Fruit fly (Drosophila melanogaster) whole organism, embryonic: Measurements from ENCODE around the gene Acp29AB.

Experiments
- Antp ChIP-seq: fragments of 200-800 bp; sonication (Bioruptor generic); optimal IDR thresholded peaks from 3 replicates; lab custom pipeline; 2016; ENCODE audit warnings: missing biosample characterization, missing genetic modification characterization
- CG1024 ChIP-seq: fragments of 200-800 bp; sonication (Bioruptor generic); IDR thresholded peaks from 2 replicates; pipeline ENCODE4 v1.3.6; 2022; ENCODE audit warnings: missing biosample characterization, missing genetic modification characterization
- CG11456 ChIP-seq: fragments of 200-800 bp; sonication (Bioruptor generic); IDR thresholded peaks from 3 replicates; pipeline ENCODE4 v1.3.6; 2022; ENCODE audit warnings: missing biosample characterization, missing genetic modification characterization
- CG11504 ChIP-seq: fragments of 200-800 bp; sonication (Bioruptor generic); optimal IDR thresholded peaks from 3 replicates; lab custom pipeline; 2019; ENCODE audit warnings: missing biosample characterization, mild to moderate bottlenecking, missing genetic modification characterization, moderate library complexity
- CG11695 ChIP-seq: fragments of 200-800 bp; sonication (Bioruptor generic); IDR thresholded peaks from 3 replicates; pipeline ENCODE4 v1.3.6; 2022; ENCODE audit warnings: missing biosample characterization, missing genetic modification characterization
- CG12071 ChIP-seq: fragments of 200-800 bp; sonication (Bioruptor generic); optimal IDR thresholded peaks from 3 replicates; lab custom pipeline; 2018; ENCODE audit warnings: missing biosample characterization, mild to moderate bottlenecking, missing genetic modification characterization
- CG1233 ChIP-seq: fragments of 200-800 bp; sonication (Bioruptor generic); optimal IDR thresholded peaks from 4 replicates; lab custom pipeline; 2018; ENCODE audit warnings: missing biosample characterization, mild to moderate bottlenecking, missing genetic modification characterization
- CG12391 ChIP-seq: fragments of 200-800 bp; sonication (Bioruptor generic); optimal IDR thresholded peaks from 3 replicates; lab custom pipeline; 2018; ENCODE audit warnings: missing biosample characterization, mild to moderate bottlenecking, missing genetic modification characterization, moderate library complexity
- CG13296 ChIP-seq: fragments of 200-800 bp; sonication (Bioruptor generic); optimal IDR thresholded peaks from 3 replicates; lab custom pipeline; 2018; ENCODE audit warnings: missing biosample characterization, mild to moderate bottlenecking, missing genetic modification characterization
- CG14050 ChIP-seq: fragments of 200-800 bp; sonication (Bioruptor generic); IDR thresholded peaks from 3 replicates; pipeline ENCODE4 v1.3.6; 2022; ENCODE audit warnings: missing biosample characterization, missing genetic modification characterization
- CG1529 ChIP-seq: fragments of 200-800 bp; sonication (Bioruptor generic); optimal IDR thresholded peaks from 3 replicates; lab custom pipeline; 2018; ENCODE audit warnings: missing biosample characterization, missing genetic modification characterization
- CG15514 ChIP-seq: fragments of 200-800 bp; sonication (Bioruptor generic); optimal IDR thresholded peaks from 3 replicates; lab custom pipeline; 2017; ENCODE audit warnings: missing biosample characterization, missing genetic modification characterization, mild to moderate bottlenecking, moderate library complexity, missing genetic modification reagents
- CG17359 ChIP-seq: fragments of 200-800 bp; sonication (Bioruptor generic); optimal IDR thresholded peaks from 3 replicates; lab custom pipeline; 2018; ENCODE audit warnings: missing biosample characterization, mild to moderate bottlenecking, missing genetic modification characterization, moderate library complexity
- CG17568 ChIP-seq: fragments of 200-800 bp; sonication (Bioruptor generic); optimal IDR thresholded peaks from 2 replicates; lab custom pipeline; 2018; ENCODE audit warnings: missing biosample characterization, mild to moderate bottlenecking, missing genetic modification characterization, moderate library complexity
- CG18619 ChIP-seq: fragments of 200-800 bp; sonication (Bioruptor generic); optimal IDR thresholded peaks from 3 replicates; lab custom pipeline; 2017; ENCODE audit warnings: missing biosample characterization, mild to moderate bottlenecking, missing genetic modification characterization
- CG30020 ChIP-seq: fragments of 200-800 bp; optimal IDR thresholded peaks from 2 replicates; lab custom pipeline; 2019; ENCODE audit warnings: missing biosample characterization, mild to moderate bottlenecking, missing genetic modification characterization, moderate library complexity
- CG31224 ChIP-seq: fragments of 200-800 bp; sonication (Bioruptor generic); IDR thresholded peaks from 2 replicates; pipeline ENCODE4 v1.3.6; 2022; ENCODE audit warnings: missing biosample characterization, missing genetic modification characterization
- CG6765 ChIP-seq: fragments of 200-800 bp; sonication (Bioruptor generic); optimal IDR thresholded peaks from 3 replicates; lab custom pipeline; 2017; ENCODE audit warnings: missing biosample characterization, mild to moderate bottlenecking, missing genetic modification characterization
- CG8089 ChIP-seq: fragments of 200-800 bp; sonication (Bioruptor generic); optimal IDR thresholded peaks from 3 replicates; lab custom pipeline; 2016; ENCODE audit warnings: missing biosample characterization, missing genetic modification characterization
- CG9797 ChIP-seq: fragments of 200-800 bp; sonication (Bioruptor generic); optimal IDR thresholded peaks from 3 replicates; lab custom pipeline; 2018; ENCODE audit warnings: missing biosample characterization, mild to moderate bottlenecking, missing genetic modification characterization
- Chrac-16 ChIP-seq: fragments of 200-800 bp; sonication (Bioruptor generic); optimal IDR thresholded peaks from 3 replicates; lab custom pipeline; 2016; ENCODE audit warnings: missing biosample characterization, missing genetic modification characterization
- D ChIP-seq, 2 experiments: fragments of 200-800 bp in 1 of 2; fragments of >200 bp in 1 of 2; sonication (Bioruptor generic) in 1 of 2; optimal IDR thresholded peaks; 2 replicates in 1 of 2; 3 replicates in 1 of 2; lab custom pipeline; 2017; ENCODE audit warnings: mild to moderate bottlenecking in 1 of 2, missing biosample characterization in 1 of 2, missing genetic modification characterization in 1 of 2, missing genetic modification reagents in 1 of 2
- Dll ChIP-seq: fragments of 200-800 bp; sonication (Bioruptor generic); IDR thresholded peaks from 4 replicates; pipeline ENCODE4 v1.3.6; 2022; ENCODE audit warnings: missing biosample characterization, missing genetic modification characterization; ENCODE audit not compliant: partially characterized antibody
- Dp ChIP-seq: fragments of 200-800 bp; sonication (Bioruptor generic); optimal IDR thresholded peaks from 2 replicates; lab custom pipeline; 2018; ENCODE audit warnings: missing biosample characterization, mild to moderate bottlenecking, missing genetic modification characterization, moderate library complexity
- Drgx ChIP-seq: fragments of 200-800 bp; sonication (Bioruptor generic); IDR thresholded peaks from 2 replicates; pipeline ENCODE4 v1.3.6; 2022; ENCODE audit warnings: missing biosample characterization, missing genetic modification characterization
- E2f1 ChIP-seq: fragments of 200-800 bp; sonication (Bioruptor generic); IDR thresholded peaks from 2 replicates; pipeline ENCODE4 v1.3.6; 2022; ENCODE audit warnings: missing biosample characterization, missing genetic modification characterization
- H15 ChIP-seq: fragments of 200-800 bp; sonication (Bioruptor generic); IDR thresholded peaks from 3 replicates; pipeline ENCODE4 v1.3.6; 2022; ENCODE audit warnings: missing biosample characterization, missing genetic modification characterization
- HHEX ChIP-seq: fragments of 200-800 bp; sonication (Bioruptor generic); optimal IDR thresholded peaks from 3 replicates; lab custom pipeline; 2017; ENCODE audit warnings: missing biosample characterization, mild to moderate bottlenecking, missing genetic modification characterization, missing genetic modification reagents
- HLH4C ChIP-seq: fragments of 200-800 bp; sonication (Bioruptor generic); IDR thresholded peaks from 3 replicates; pipeline ENCODE4 v1.3.6; 2022; ENCODE audit warnings: missing biosample characterization, missing genetic modification characterization; ENCODE audit not compliant: partially characterized antibody
- HLH54F ChIP-seq: fragments of 200-800 bp; sonication (Bioruptor generic); optimal IDR thresholded peaks from 3 replicates; lab custom pipeline; 2016; ENCODE audit warnings: missing biosample characterization, missing genetic modification characterization
- HmgZ ChIP-seq: fragments of 200-800 bp; sonication (Bioruptor generic); optimal IDR thresholded peaks from 2 replicates; lab custom pipeline; 2018; ENCODE audit warnings: missing biosample characterization, mild to moderate bottlenecking, missing genetic modification characterization
- Hr3 ChIP-seq: fragments of 200-800 bp; sonication (Bioruptor generic); optimal IDR thresholded peaks from 3 replicates; lab custom pipeline; 2016; ENCODE audit warnings: missing biosample characterization, missing genetic modification characterization
- Jarid2 ChIP-seq: fragments of 200-800 bp; sonication (Bioruptor generic); optimal IDR thresholded peaks from 3 replicates; lab custom pipeline; 2017; ENCODE audit warnings: mild to moderate bottlenecking, missing biosample characterization, missing genetic modification reagents, missing genetic modification characterization
- Kr ChIP-seq: fragments of 200-800 bp; sonication (Bioruptor generic); optimal IDR thresholded peaks from 2 replicates; lab custom pipeline; 2017; ENCODE audit warnings: missing biosample characterization, mild to moderate bottlenecking, missing genetic modification characterization
- Max ChIP-seq: fragments of 200-800 bp; sonication (Bioruptor generic); optimal IDR thresholded peaks from 2 replicates; lab custom pipeline; 2016; ENCODE audit warnings: missing biosample characterization, mild to moderate bottlenecking, missing genetic modification characterization
- Mrtf ChIP-seq: fragments of 200-800 bp; sonication (Bioruptor generic); IDR thresholded peaks from 3 replicates; pipeline ENCODE4 v1.3.6; 2022; ENCODE audit warnings: missing biosample characterization, missing genetic modification characterization
- Oli ChIP-seq: fragments of 200-800 bp; sonication (Bioruptor generic); optimal IDR thresholded peaks from 2 replicates; lab custom pipeline; 2018; ENCODE audit warnings: missing biosample characterization, mild to moderate bottlenecking, missing genetic modification characterization, moderate library complexity
- Side ChIP-seq: fragments of 200-800 bp; sonication (Bioruptor generic); optimal IDR thresholded peaks from 2 replicates; lab custom pipeline; 2016; ENCODE audit warnings: missing biosample characterization, missing genetic modification characterization
- YL-1 ChIP-seq: fragments of 200-800 bp; sonication (Bioruptor generic); optimal IDR thresholded peaks from 3 replicates; lab custom pipeline; 2017; ENCODE audit warnings: missing biosample characterization, mild to moderate bottlenecking, missing genetic modification characterization
- cad ChIP-seq: fragments of >200 bp; optimal IDR thresholded peaks from 2 replicates; lab custom pipeline; 2017; ENCODE audit warnings: missing biosample characterization, missing genetic modification characterization
- gfzf ChIP-seq: fragments of 200-800 bp; sonication (Bioruptor generic); optimal IDR thresholded peaks from 2 replicates; lab custom pipeline; 2016; ENCODE audit warnings: missing biosample characterization, mild to moderate bottlenecking, missing genetic modification characterization, moderate library complexity
- hth ChIP-seq: fragments of >200 bp; optimal IDR thresholded peaks from 2 replicates; lab custom pipeline; 2017; ENCODE audit warnings: inconsistent platforms
- ind ChIP-seq: fragments of 200-800 bp; sonication (Bioruptor generic); optimal IDR thresholded peaks from 3 replicates; lab custom pipeline; 2016; ENCODE audit warnings: missing biosample characterization, missing genetic modification characterization
- kay ChIP-seq: fragments of 200-800 bp; sonication (Bioruptor generic); optimal IDR thresholded peaks from 2 replicates; lab custom pipeline; 2016; ENCODE audit warnings: missing biosample characterization, missing genetic modification characterization
- phol ChIP-seq: fragments of 200-800 bp; sonication (Bioruptor generic); optimal IDR thresholded peaks from 3 replicates; lab custom pipeline; 2018; ENCODE audit warnings: missing biosample characterization, mild to moderate bottlenecking, missing genetic modification characterization, moderate library complexity
- scrt ChIP-seq: fragments of 200-800 bp; sonication (Bioruptor generic); optimal IDR thresholded peaks from 2 replicates; lab custom pipeline; 2018; ENCODE audit warnings: missing biosample characterization, mild to moderate bottlenecking, missing genetic modification characterization, moderate library complexity
- sd ChIP-seq: fragments of 200-800 bp; sonication (Bioruptor generic); optimal IDR thresholded peaks from 3 replicates; lab custom pipeline; 2018; ENCODE audit warnings: missing biosample characterization, mild to moderate bottlenecking, missing genetic modification characterization, moderate library complexity
- unc-4 ChIP-seq: fragments of 200-800 bp; sonication (Bioruptor generic); IDR thresholded peaks from 2 replicates; pipeline ENCODE4 v1.3.6; 2022; ENCODE audit warnings: missing biosample characterization, missing genetic modification characterization; ENCODE audit not compliant: partially characterized antibody

The Acp29AB gene

DNA sequence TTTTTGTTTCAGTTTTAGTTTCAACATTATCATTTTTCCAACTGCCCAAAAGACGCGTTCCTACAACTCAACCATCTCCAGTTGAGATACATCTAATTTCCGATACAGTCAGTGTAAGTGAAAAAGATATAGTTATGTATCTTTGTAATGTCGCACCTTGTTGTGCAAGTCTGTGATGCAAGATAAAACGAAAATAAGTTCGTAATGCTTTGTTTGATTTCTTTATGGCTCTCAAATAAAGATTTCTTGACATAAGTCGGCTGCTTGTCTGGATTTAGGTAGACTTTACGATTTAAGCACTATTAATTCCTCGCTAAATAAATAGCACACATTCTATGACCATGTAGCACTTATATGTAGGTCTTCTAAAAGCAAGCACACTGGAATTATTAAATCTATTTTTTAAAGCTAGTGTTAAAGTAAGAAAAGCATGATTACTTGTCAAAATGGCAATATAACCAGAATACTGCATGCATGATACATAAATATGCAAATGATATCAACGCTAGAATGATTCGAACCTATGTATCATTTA, 8.0 kb downstream of the Acp29AB start (continued):
- TF ChIP-seq CG13296 (GFP tag; lab: Kevin White, UChicago) (peak; percentile 32), unc-4 (GFP tag; lab: Robert Waterston, UW) (no peak), E2f1 (GFP tag; lab: Robert Waterston, UW) (no peak), CG17359 (tag; lab: Kevin White, UChicago) (no peak), CG8089 (GFP tag; lab: Kevin White, UChicago) (no peak), Jarid2 (no peak), HLH54F (GFP tag; lab: Kevin White, UChicago) (no peak), CG12071 (GFP tag; lab: Kevin White, UChicago) (peak; percentile 19), CG11456 (GFP tag; lab: Robert Waterston, UW) (no peak), CG17568 (GFP tag; lab: Kevin White, UChicago) (no peak), Dll (GFP tag; lab: Robert Waterston, UW) (no peak), Kr (GFP tag; lab: Kevin White, UChicago) (no peak), ind (GFP tag; lab: Kevin White, UChicago) (no peak), CG14050 (GFP tag; lab: Robert Waterston, UW) (no peak)

dm6 chr2L:8384108-8384601, 8.9 kb downstream of the Acp29AB start, which contains the start of the genes Dad1 and CG13384:
TSS of gene Dad1 (minus strand) at chr2L:8384137.
TSS of gene CG13384 (plus strand) at chr2L:8384455.
- TF ChIP-seq CG11504 (peak; percentile 89), HmgZ (peak; percentile 86), Side (GFP tag; lab: Kevin White, UChicago) (no peak), Chrac-16 (GFP tag; lab: Kevin White, UChicago) (peak; percentile 91), CG1529 (GFP tag; lab: Kevin White, UChicago) (peak; percentile 81), CG6765 (GFP tag; lab: Kevin White, UChicago) (peak; percentile 94), CG30020 (tag; lab: Kevin White, UChicago) (peak; percentile 88), CG1233 (GFP tag; lab: Kevin White, UChicago) (peak; percentile 91), Drgx (GFP tag; lab: Robert Waterston, UW) (peak; percentile 85), Oli (tag; lab: Kevin White, UChicago) (peak; percentile 91), cad (no peak), D (optimal IDR thresholded peaks at IDR 0.05; lab: Kevin White, UChicago) (no peak), D (GFP tag; optimal IDR thresholded peaks at IDR 0.05; lab: Kevin White, UChicago) (peak; percentile 81), Max (GFP tag; lab: Kevin White, UChicago) (peak; percentile 84), HLH4C (GFP tag; lab: Robert Waterston, UW) (no peak), Antp (GFP tag; lab: Kevin White, UChicago) (no peak), gfzf (GFP tag; lab: Kevin White, UChicago) (peak; percentile 65), H15 (GFP tag; lab: Robert Waterston, UW) (peak; percentile 64; the same call in 1 of the 3 replicates), CG12391 (tag; lab: Kevin White, UChicago) (peak; percentile 97), CG18619 (GFP tag; lab: Kevin White, UChicago) (peak; percentile 93), CG1024 (GFP tag; lab: Robert Waterston, UW) (peak; percentile 60; the same call in 1 of the 2 replicates), kay (GFP tag; lab: Kevin White, UChicago) (peak; percentile 57), Mrtf (GFP tag; lab: Robert Waterston, UW) (peak; percentile 88), CG9797 (GFP tag; lab: Kevin White, UChicago) (peak; percentile 69), hth (lab: Kevin White, UChicago) (no peak), Hr3 (peak; percentile 92), phol (tag; lab: Kevin White, UChicago) (peak; percentile 94), scrt (GFP tag; lab: Kevin White, UChicago) (peak; percentile 85), sd (tag; lab: Kevin White, UChicago) (no peak), CG31224 (GFP tag; lab: Robert Waterston, UW) (peak; percentile 85), CG15514 (GFP tag; lab: Kevin White, UChicago) (peak; percentile 89), HHEX (GFP tag; lab: Kevin White, UChicago) (peak; percentile 79), Dp (GFP tag; lab: Kevin White, UChicago) (peak; percentile 30), YL-1 (GFP tag; lab: Kevin White, UChicago) (peak; percentile 54), CG11695 (GFP tag; lab: Robert Waterston, UW) (peak; percentile 92)
